Fruit fly (Drosophila melanogaster) whole organism, prepupa: ENCODE measurements around the gene Adss.

Source experiments
- CG10631 ChIP-seq: fragments of 200-800 bp; sonication (Bioruptor generic); optimal IDR thresholded peaks from 2 replicates; lab custom pipeline; 2016; ENCODE audit warnings: missing biosample characterization, missing genetic modification characterization
- CG10669 ChIP-seq: fragments of 200-800 bp; sonication (Bioruptor generic); optimal IDR thresholded peaks from 3 replicates; lab custom pipeline; 2018; ENCODE audit warnings: missing biosample characterization, mild to moderate bottlenecking, missing genetic modification characterization, moderate library complexity
- CG11294 ChIP-seq: fragments of 200-800 bp; sonication (Bioruptor generic); IDR thresholded peaks from 2 replicates; pipeline ENCODE4 v1.3.6; 2022; ENCODE audit warnings: missing biosample characterization, missing genetic modification characterization
- CG11762 ChIP-seq: fragments of 200-800 bp; sonication (Bioruptor generic); optimal IDR thresholded peaks from 3 replicates; lab custom pipeline; 2016; ENCODE audit warnings: missing biosample characterization, missing genetic modification characterization; ENCODE audit not compliant: insufficient read depth
- CG11902 ChIP-seq: fragments of 200-800 bp; sonication (Bioruptor generic); optimal IDR thresholded peaks from 3 replicates; lab custom pipeline; 2016; ENCODE audit warnings: missing biosample characterization, missing genetic modification characterization
- CG16779 ChIP-seq: fragments of 200-800 bp; sonication (Bioruptor generic); optimal IDR thresholded peaks from 3 replicates; lab custom pipeline; 2017; ENCODE audit warnings: missing biosample characterization, mild to moderate bottlenecking, missing genetic modification characterization
- CG32006 ChIP-seq: fragments of 200-800 bp; sonication (Bioruptor generic); optimal IDR thresholded peaks from 3 replicates; lab custom pipeline; 2017; ENCODE audit warnings: missing biosample characterization, mild to moderate bottlenecking, missing genetic modification characterization
- CG3919 ChIP-seq: fragments of 200-800 bp; sonication (Bioruptor generic); optimal IDR thresholded peaks from 3 replicates; lab custom pipeline; 2016; ENCODE audit warnings: missing biosample characterization, missing genetic modification characterization
- CG6163 ChIP-seq: fragments of 200-800 bp; sonication (Bioruptor generic); IDR thresholded peaks from 3 replicates; pipeline ENCODE4 v1.3.6; 2022; ENCODE audit warnings: missing biosample characterization, missing genetic modification characterization
- CG6276 ChIP-seq: fragments of 200-800 bp; sonication (Bioruptor generic); optimal IDR thresholded peaks from 2 replicates; lab custom pipeline; 2017; ENCODE audit warnings: missing biosample characterization, mild to moderate bottlenecking, missing genetic modification characterization
- CG6792 ChIP-seq: fragments of 200-800 bp; sonication (Bioruptor generic); optimal IDR thresholded peaks from 3 replicates; lab custom pipeline; 2016; ENCODE audit warnings: missing biosample characterization, missing genetic modification characterization
- CG7368 ChIP-seq: fragments of 200-800 bp; sonication (Bioruptor generic); optimal IDR thresholded peaks from 3 replicates; lab custom pipeline; 2016; ENCODE audit warnings: missing biosample characterization, missing genetic modification characterization
- CG8119 ChIP-seq: fragments of 200-800 bp; sonication (Bioruptor generic); IDR thresholded peaks from 3 replicates; pipeline ENCODE4 v1.3.6; 2022; ENCODE audit warnings: missing biosample characterization, missing genetic modification characterization
- CG8319 ChIP-seq: fragments of 200-800 bp; sonication (Bioruptor generic); optimal IDR thresholded peaks from 3 replicates; lab custom pipeline; 2016; ENCODE audit warnings: missing biosample characterization, missing genetic modification characterization
- CG9139 ChIP-seq: fragments of 200-800 bp; sonication (Bioruptor generic); optimal IDR thresholded peaks from 3 replicates; lab custom pipeline; 2017; ENCODE audit warnings: missing biosample characterization, mild to moderate bottlenecking, missing genetic modification characterization
- Eip75B ChIP-seq: fragments of 200-800 bp; sonication (Bioruptor generic); optimal IDR thresholded peaks from 3 replicates; lab custom pipeline; 2016; ENCODE audit warnings: missing biosample characterization, missing genetic modification characterization
- Eip78C ChIP-seq: fragments of 200-800 bp; sonication (Bioruptor generic); peaks from one replicate; lab custom pipeline; 2016; ENCODE audit warnings: missing biosample characterization, missing genetic modification characterization
- Eip93F ChIP-seq: fragments of 200-800 bp; sonication (Bioruptor generic); optimal IDR thresholded peaks from 2 replicates; lab custom pipeline; 2016; ENCODE audit warnings: missing biosample characterization, mild to moderate bottlenecking, missing genetic modification characterization
- Ets21C ChIP-seq: fragments of 200-800 bp; sonication (Bioruptor generic); optimal IDR thresholded peaks from 3 replicates; lab custom pipeline; 2016; ENCODE audit warnings: missing biosample characterization, missing genetic modification characterization
- Ets96B ChIP-seq: fragments of 200-800 bp; optimal IDR thresholded peaks from 2 replicates; lab custom pipeline; 2019; ENCODE audit warnings: missing biosample characterization, mild to moderate bottlenecking, missing genetic modification characterization, moderate library complexity
- Hr38 ChIP-seq: sonication (Bioruptor generic); optimal IDR thresholded peaks from 2 replicates; lab custom pipeline; 2016; ENCODE audit warnings: missing biosample characterization, missing genetic modification characterization
- Hr4 ChIP-seq: fragments of 200-800 bp; sonication (Bioruptor generic); optimal IDR thresholded peaks from 3 replicates; lab custom pipeline; 2016; ENCODE audit warnings: missing biosample characterization, missing genetic modification characterization
- Lpt ChIP-seq: fragments of 200-800 bp; sonication (Bioruptor generic); optimal IDR thresholded peaks from 3 replicates; lab custom pipeline; 2016; ENCODE audit warnings: missing biosample characterization, missing genetic modification characterization
- Smox ChIP-seq: fragments of 200-800 bp; sonication (Bioruptor generic); optimal IDR thresholded peaks from 3 replicates; lab custom pipeline; 2016; ENCODE audit warnings: missing biosample characterization, missing genetic modification characterization
- Sox102F ChIP-seq: fragments of 200-800 bp; sonication (Bioruptor generic); optimal IDR thresholded peaks from 2 replicates; lab custom pipeline; 2016; ENCODE audit warnings: missing biosample characterization, mild to moderate bottlenecking, missing genetic modification characterization
- Sox14 ChIP-seq: fragments of 200-800 bp; sonication (Bioruptor generic); optimal IDR thresholded peaks from 3 replicates; lab custom pipeline; 2016; ENCODE audit warnings: missing biosample characterization, missing genetic modification characterization
- Sox15 ChIP-seq: fragments of 200-800 bp; sonication (Bioruptor generic); optimal IDR thresholded peaks from 3 replicates; lab custom pipeline; 2016; ENCODE audit warnings: missing biosample characterization, missing genetic modification characterization
- achi ChIP-seq: fragments of 200-800 bp; sonication (Bioruptor generic); optimal IDR thresholded peaks from 3 replicates; lab custom pipeline; 2016; ENCODE audit warnings: missing biosample characterization, missing genetic modification characterization
- acj6 ChIP-seq: fragments of 200-800 bp; sonication (Bioruptor generic); optimal IDR thresholded peaks from 3 replicates; lab custom pipeline; 2016; ENCODE audit warnings: missing biosample characterization, missing genetic modification characterization
- cyc ChIP-seq: fragments of 200-800 bp; sonication (Bioruptor generic); optimal IDR thresholded peaks from 3 replicates; lab custom pipeline; 2016; ENCODE audit warnings: missing biosample characterization, missing genetic modification characterization
- dsx ChIP-seq: fragments of 200-800 bp; optimal IDR thresholded peaks from 3 replicates; lab custom pipeline; 2019; ENCODE audit warnings: missing biosample characterization, mild to moderate bottlenecking, missing genetic modification characterization, moderate library complexity; ENCODE audit not compliant: poor library complexity, severe bottlenecking
- eg ChIP-seq: fragments of 200-800 bp; sonication (Bioruptor generic); IDR thresholded peaks from 3 replicates; pipeline ENCODE4 v1.3.6; 2022; ENCODE audit warnings: missing biosample characterization, missing genetic modification characterization
- fd59A ChIP-seq: fragments of 200-800 bp; sonication (Bioruptor generic); optimal IDR thresholded peaks from 2 replicates; lab custom pipeline; 2017; ENCODE audit warnings: missing biosample characterization, mild to moderate bottlenecking, missing genetic modification characterization, missing genetic modification reagents
- fd85E ChIP-seq: fragments of 200-800 bp; sonication (Bioruptor generic); optimal IDR thresholded peaks from 3 replicates; lab custom pipeline; 2016; ENCODE audit warnings: missing biosample characterization, missing genetic modification characterization
- fkh ChIP-seq: fragments of 200-800 bp; sonication (Bioruptor generic); optimal IDR thresholded peaks from 3 replicates; lab custom pipeline; 2017; ENCODE audit warnings: missing biosample characterization, mild to moderate bottlenecking, missing genetic modification characterization, moderate library complexity
- net ChIP-seq: fragments of 200-800 bp; sonication (Bioruptor generic); optimal IDR thresholded peaks from 3 replicates; lab custom pipeline; 2016; ENCODE audit warnings: missing biosample characterization, missing genetic modification characterization
- pdm3 ChIP-seq: fragments of 200-800 bp; sonication (Bioruptor generic); optimal IDR thresholded peaks from 3 replicates; lab custom pipeline; 2016; ENCODE audit warnings: missing biosample characterization, missing genetic modification characterization
- spab ChIP-seq: fragments of 200-800 bp; sonication (Bioruptor generic); optimal IDR thresholded peaks from 2 replicates; lab custom pipeline; 2017; ENCODE audit warnings: missing biosample characterization, mild to moderate bottlenecking, missing genetic modification characterization, missing genetic modification reagents
- ss ChIP-seq, 2 experiments: fragments of 200-800 bp; sonication (Bioruptor generic); optimal IDR thresholded peaks; 2 replicates in 1 of 2; 3 replicates in 1 of 2; lab custom pipeline; 2017 to 2018; ENCODE audit warnings: mild to moderate bottlenecking in 2 of 2, missing biosample characterization in 2 of 2, missing genetic modification characterization in 2 of 2, moderate library complexity in 1 of 2
- svp ChIP-seq: fragments of 200-800 bp; sonication (Bioruptor generic); peaks from one replicate; lab custom pipeline; 2016; ENCODE audit warnings: missing biosample characterization, missing genetic modification characterization
- vri ChIP-seq: fragments of 200-800 bp; sonication (Bioruptor generic); optimal IDR thresholded peaks from 3 replicates; lab custom pipeline; 2016; ENCODE audit warnings: missing biosample characterization, mild to moderate bottlenecking, missing genetic modification characterization

Adss gene

dm6 chr3R:20832689-20833524 is 2.5 kb upstream of the Adss start, which contains the start of gene Synd (continued):
- TF ChIP-seq CG6163 (GFP tag; lab: Robert Waterston, UW) (peak; percentile 13; the same call in 2 of the 3 replicates), CG11902 (GFP tag; lab: Kevin White, UChicago) (no peak), Eip78C (GFP tag; lab: Kevin White, UChicago) (peak; percentile 37), Hr4 (GFP tag; lab: Kevin White, UChicago) (peak; percentile 32), CG9139 (GFP tag; lab: Kevin White, UChicago) (peak; percentile 39), dsx (GFP tag; lab: Kevin White, UChicago) (no peak), achi (GFP tag; lab: Kevin White, UChicago) (no peak), CG10669 (GFP tag; lab: Kevin White, UChicago) (peak; percentile 3), pdm3 (GFP tag; lab: Kevin White, UChicago) (peak; percentile 28), CG32006 (GFP tag; lab: Kevin White, UChicago) (peak; percentile 45)

- no peak for TF ChIP-seq ss (GFP tag; optimal IDR thresholded peaks at IDR 0.05; lab: Kevin White, UChicago)
- no peak for TF ChIP-seq fd59A
- TF ChIP-seq spab, result no peak
- TF ChIP-seq CG10631 (GFP tag; lab: Kevin White, UChicago), result no peak
- no peak for TF ChIP-seq eg (GFP tag; lab: Robert Waterston, UW)
- no peak for TF ChIP-seq CG8119
- no peak for TF ChIP-seq Eip93F (GFP tag; lab: Kevin White, UChicago)
- no peak for TF ChIP-seq CG32006 (GFP tag; lab: Kevin White, UChicago)
- TF ChIP-seq cyc (GFP tag; lab: Kevin White, UChicago), result no peak
- no peak for TF ChIP-seq dsx (GFP tag; lab: Kevin White, UChicago)
- no peak for TF ChIP-seq vri (GFP tag; lab: Kevin White, UChicago)
- no peak for TF ChIP-seq CG6792
- no peak for TF ChIP-seq Sox102F (GFP tag; lab: Kevin White, UChicago)
- no peak for TF ChIP-seq CG16779 (tag; lab: Kevin White, UChicago)
- TF ChIP-seq CG3919 (GFP tag; lab: Kevin White, UChicago), result no peak
- TF ChIP-seq acj6 (GFP tag; lab: Kevin White, UChicago), result no peak
- TF ChIP-seq Ets21C (GFP tag; lab: Kevin White, UChicago), result no peak
- TF ChIP-seq CG6276 (GFP tag; lab: Kevin White, UChicago), result no peak
- no peak for TF ChIP-seq fkh (GFP tag; lab: Kevin White, UChicago)
Measured at dm6 chr3R:20830963-20831362, 583 bp upstream of the Adss start, which contains the start of gene CG31223. Gene CG31223, plus strand, starts transcription at chr3R:20831127.

dm6 chr3R:20829416-20830131 is 806 bp downstream of the Adss start:
- TF ChIP-seq CG6792, result no peak
- TF ChIP-seq net (GFP tag; lab: Kevin White, UChicago), result no peak
- no peak for TF ChIP-seq Ets96B (tag; lab: Kevin White, UChicago)
- no peak for TF ChIP-seq fd59A
- TF ChIP-seq CG9139 (GFP tag; lab: Kevin White, UChicago), result no peak
- no peak for TF ChIP-seq Smox
- TF ChIP-seq fd85E (GFP tag; lab: Kevin White, UChicago), result no peak
- TF ChIP-seq ss (GFP tag; optimal IDR thresholded peaks at IDR 0.05; lab: Kevin White, UChicago), result no peak
- peak; percentile 38; the same call in 1 of the 3 replicates for TF ChIP-seq eg (GFP tag; lab: Robert Waterston, UW)
- TF ChIP-seq CG11294 (GFP tag; lab: Robert Waterston, UW), result no peak
- TF ChIP-seq acj6 (GFP tag; lab: Kevin White, UChicago), result peak; percentile 16
- TF ChIP-seq svp, result peak; percentile 73
- TF ChIP-seq CG7368, result no peak
- no peak for TF ChIP-seq Sox15 (GFP tag; lab: Kevin White, UChicago)
- TF ChIP-seq Eip93F (GFP tag; lab: Kevin White, UChicago), result no peak
- TF ChIP-seq Hr38, result no peak
- peak; percentile 80 for TF ChIP-seq fkh (GFP tag; lab: Kevin White, UChicago)
- TF ChIP-seq CG16779 (tag; lab: Kevin White, UChicago), result no peak
- TF ChIP-seq CG10669 (GFP tag; lab: Kevin White, UChicago), result no peak
- peak; percentile 29 for TF ChIP-seq CG6276 (GFP tag; lab: Kevin White, UChicago)
- peak; percentile 19 for TF ChIP-seq achi (GFP tag; lab: Kevin White, UChicago)
- TF ChIP-seq CG11762 (GFP tag; lab: Kevin White, UChicago), result no peak
- peak; percentile 14 for TF ChIP-seq Lpt
- TF ChIP-seq vri (GFP tag; lab: Kevin White, UChicago), result peak; percentile 86
- peak; percentile 15 for TF ChIP-seq Sox14 (GFP tag; lab: Kevin White, UChicago)
- no peak for TF ChIP-seq CG6163 (GFP tag; lab: Robert Waterston, UW)
- TF ChIP-seq cyc (GFP tag; lab: Kevin White, UChicago), result peak; percentile 3
- TF ChIP-seq Eip75B (GFP tag; lab: Kevin White, UChicago), result no peak
- TF ChIP-seq CG10631 (GFP tag; lab: Kevin White, UChicago), result peak; percentile 44
- no peak for TF ChIP-seq CG8319
- peak; percentile 55 for TF ChIP-seq Eip78C (GFP tag; lab: Kevin White, UChicago)
- TF ChIP-seq spab, result no peak
